Worm (Caenorhabditis elegans) whole organism, L3 larva: Measurements from ENCODE around the gene T21B4.3.

ENCODE experiments used
- mdl-1 ChIP-seq: fragments of 150-350 bp; optimal IDR thresholded peaks from 2 replicates; lab custom pipeline; 2014; ENCODE audit warnings: missing biosample characterization, missing genetic modification characterization
- nhr-11 ChIP-seq: fragments of 150-350 bp; optimal IDR thresholded peaks from 2 replicates; lab custom pipeline; 2014; ENCODE audit warnings: missing biosample characterization, missing genetic modification characterization

ce11 chrII:12452754-12453352 is 44.0 kb downstream of the T21B4.3 start, which contains the start of the genes sre-35 and sre-33:
- TF ChIP-seq mdl-1 (tag; lab: Kevin White, UChicago) (no peak), nhr-11 (tag; lab: Kevin White, UChicago) (no peak)
